Fruit fly (Drosophila melanogaster) whole organism, prepupa: ENCODE measurements around the gene mRpL46.

Experiments
- Blimp-1 ChIP-seq: fragments of 200-800 bp; sonication (Bioruptor generic); optimal IDR thresholded peaks from 3 replicates; lab custom pipeline; 2017; ENCODE audit warnings: missing biosample characterization, missing genetic modification characterization, mild to moderate bottlenecking, moderate library complexity, missing genetic modification reagents
- CG11294 ChIP-seq: fragments of 200-800 bp; sonication (Bioruptor generic); IDR thresholded peaks from 2 replicates; pipeline ENCODE4 v1.3.6; 2022; ENCODE audit warnings: missing biosample characterization, missing genetic modification characterization
- CG9139 ChIP-seq: fragments of 200-800 bp; sonication (Bioruptor generic); optimal IDR thresholded peaks from 3 replicates; lab custom pipeline; 2017; ENCODE audit warnings: missing biosample characterization, mild to moderate bottlenecking, missing genetic modification characterization
- salr ChIP-seq, 2 experiments: fragments of 200-800 bp; sonication (Bioruptor generic); optimal IDR thresholded peaks; 3 replicates each; lab custom pipeline; 2016 to 2018; ENCODE audit warnings: missing biosample characterization in 2 of 2, missing genetic modification characterization in 2 of 2, mild to moderate bottlenecking in 1 of 2

- peak; percentile 98 to 99 for TF ChIP-seq salr (GFP tag; optimal IDR thresholded peaks at IDR 0.05; lab: Kevin White, UChicago)
- peak; percentile 97 for TF ChIP-seq Blimp-1 (GFP tag; lab: Kevin White, UChicago)
- peak; percentile 99 for TF ChIP-seq CG11294 (GFP tag; lab: Robert Waterston, UW)
- TF ChIP-seq CG9139 (GFP tag; lab: Kevin White, UChicago): peak; percentile 99
These were observed 30.7 kb upstream of the mRpL46 start, which contains the start of gene CG13921 for dm6 chr3L:1746338-1747199.
